Worm (Caenorhabditis elegans): ENCODE results near the gene clec-178.

Gene clec-178

DNA sequence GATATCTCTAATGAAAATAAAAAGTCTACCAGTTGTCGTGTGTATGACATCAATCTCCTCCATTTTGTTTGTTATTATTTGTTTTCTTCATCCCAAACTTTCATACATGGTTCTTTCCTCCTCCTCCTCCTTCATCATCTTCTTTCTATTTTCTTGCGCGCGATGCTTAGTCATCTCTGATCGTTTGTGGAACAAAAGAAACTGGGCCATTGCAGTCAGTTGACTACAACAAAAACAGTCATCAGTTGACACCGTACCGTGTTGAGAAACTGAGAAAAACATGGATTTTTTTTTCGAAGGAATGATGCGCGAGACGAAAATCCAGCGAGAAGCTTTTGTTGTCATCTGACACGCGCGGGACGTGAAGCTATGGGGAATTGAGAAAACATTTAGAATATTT lies 48.5 kb upstream of the clec-178 start:
- TF ChIP-seq unc-62 (GFP tag; optimal IDR thresholded peaks at IDR 0.05) (no peak), pha-4 (tag; optimal IDR thresholded peaks at IDR 0.05) (peak; percentile 23), ama-1 (optimal IDR thresholded peaks at IDR 0.05) (peak; percentile 8), mdl-1 (tag; optimal IDR thresholded peaks at IDR 0.05) (no peak), nhr-23 (tag; optimal IDR thresholded peaks at IDR 0.05) (peak; percentile 85)

ce11 chrIV:5607343-5607742 lies 46.4 kb upstream of the clec-178 start:
- TF ChIP-seq mdl-1 (tag; optimal IDR thresholded peaks at IDR 0.05) (peak; percentile 80), pqm-1 (tag; optimal IDR thresholded peaks at IDR 0.05) (peak; percentile 61), fkh-10 (GFP tag; optimal IDR thresholded peaks at IDR 0.05) (no peak), ztf-11 (tag; optimal IDR thresholded peaks at IDR 0.05) (no peak), elt-2 (tag; optimal IDR thresholded peaks at IDR 0.05) (peak; percentile 24), elt-3 (tag; optimal IDR thresholded peaks at IDR 0.05) (no peak), egl-27 (tag; optimal IDR thresholded peaks at IDR 0.05) (peak; percentile 87), tbx-2 (tag; optimal IDR thresholded peaks at IDR 0.05) (peak; percentile 64), ceh-9 (tag; optimal IDR thresholded peaks at IDR 0.05) (no peak), nhr-23 (tag; optimal IDR thresholded peaks at IDR 0.05) (peak; percentile 93), nhr-43 (tag; optimal IDR thresholded peaks at IDR 0.05; ENCODE audit: poor library complexity, severe bottlenecking) (peak; percentile 71), aly-2 (tag; optimal IDR thresholded peaks at IDR 0.05) (no peak), zag-1 (tag; optimal IDR thresholded peaks at IDR 0.05) (no peak), egl-5 (tag; optimal IDR thresholded peaks at IDR 0.05) (peak; percentile 96), nhr-28 (tag; optimal IDR thresholded peaks at IDR 0.05) (no peak), unc-39 (tag; optimal IDR thresholded peaks at IDR 0.05) (no peak), fkh-2 (tag; optimal IDR thresholded peaks at IDR 0.05) (peak; percentile 30), R02D3.7 (tag; optimal IDR thresholded peaks at IDR 0.05) (no peak), elt-1 (tag; optimal IDR thresholded peaks at IDR 0.05) (no peak), mml-1 (tag; optimal IDR thresholded peaks at IDR 0.05) (no peak), jun-1 (tag; optimal IDR thresholded peaks at IDR 0.05) (peak; percentile 68), unc-62 (GFP tag; optimal IDR thresholded peaks at IDR 0.05) (peak; percentile 92), sea-2 (GFP tag; optimal IDR thresholded peaks at IDR 0.05) (no peak), nhr-237 (tag; optimal IDR thresholded peaks at IDR 0.05) (no peak), ceh-82 (tag; optimal IDR thresholded peaks at IDR 0.05) (no peak), hmg-11 (tag; optimal IDR thresholded peaks at IDR 0.05) (peak; percentile 91), nhr-11 (tag; optimal IDR thresholded peaks at IDR 0.05) (no peak), nfya-1 (tag; optimal IDR thresholded peaks at IDR 0.05; ENCODE audit: insufficient read depth) (peak; percentile 90), eor-1 (tag; optimal IDR thresholded peaks at IDR 0.05) (no peak), nhr-76 (tag; optimal IDR thresholded peaks at IDR 0.05) (no peak), ZK546.5 (tag; optimal IDR thresholded peaks at IDR 0.05) (no peak), lin-39 (tag; optimal IDR thresholded peaks at IDR 0.05) (peak; percentile 93), nhr-12 (tag; optimal IDR thresholded peaks at IDR 0.05) (no peak), nhr-67 (tag; optimal IDR thresholded peaks at IDR 0.05) (no peak), lsy-12 (tag; optimal IDR thresholded peaks at IDR 0.05) (peak; percentile 74), daf-12 (tag; optimal IDR thresholded peaks at IDR 0.05) (peak; percentile 66), snpc-4 (tag; optimal IDR thresholded peaks at IDR 0.05) (peak; percentile 76), ceh-16 (tag; optimal IDR thresholded peaks at IDR 0.05) (no peak), pha-4 (tag; optimal IDR thresholded peaks at IDR 0.05) (peak; percentile 97), skn-1 (tag; optimal IDR thresholded peaks at IDR 0.05) (peak; percentile 86), ztf-4 (tag; optimal IDR thresholded peaks at IDR 0.05) (peak; percentile 25), ama-1 (optimal IDR thresholded peaks at IDR 0.05) (peak; percentile 39), lin-15B (tag; optimal IDR thresholded peaks at IDR 0.05) (peak; percentile 50), nhr-77 (tag; optimal IDR thresholded peaks at IDR 0.05) (no peak), ceh-28 (tag; optimal IDR thresholded peaks at IDR 0.05) (peak; percentile 45), nhr-25 (tag; optimal IDR thresholded peaks at IDR 0.05) (peak; percentile 39), fos-1 (tag; optimal IDR thresholded peaks at IDR 0.05) (no peak)

Measured in whole organism, L3 larva.